Worm (Caenorhabditis elegans): ENCODE data around the gene B0348.10.

The B0348.10 gene

DNA sequence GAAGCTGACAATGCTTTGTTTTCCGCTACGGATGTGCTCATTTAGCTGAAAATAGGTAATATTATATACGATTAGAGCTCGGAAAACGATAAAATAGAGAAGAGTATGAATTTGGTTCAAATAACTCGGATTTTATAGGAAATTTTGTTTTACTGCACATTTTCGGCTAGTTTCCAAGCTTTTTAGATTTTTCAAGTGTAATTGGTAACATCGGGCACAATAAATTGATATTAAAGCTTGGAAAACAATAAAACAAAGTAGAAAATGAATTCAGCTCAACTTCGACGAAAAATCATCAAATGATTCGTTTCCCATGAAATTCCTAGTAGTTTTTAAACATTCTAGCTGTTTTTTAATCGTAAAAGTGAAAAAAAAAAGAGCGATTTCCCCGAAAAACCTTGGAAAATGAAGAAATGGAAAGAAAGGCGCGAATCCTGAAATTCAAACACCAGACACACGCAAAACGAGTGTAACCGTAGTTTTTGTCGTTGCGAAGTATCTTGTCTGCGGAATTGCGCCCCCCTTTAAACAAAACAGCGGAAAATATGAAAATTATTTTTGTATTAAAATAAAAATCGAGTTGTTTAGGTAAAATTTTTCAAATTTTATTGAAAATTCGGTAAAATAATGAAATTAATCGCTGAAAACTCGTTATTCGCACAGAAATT is 627 bp downstream of the B0348.10 start, which contains the start of gene ife-3 (continued):
- TF ChIP-seq athp-1 (tag; optimal IDR thresholded peaks at IDR 0.05) (no peak), sptf-2 (GFP tag; optimal IDR thresholded peaks at IDR 0.05) (no peak), die-1 (tag; optimal IDR thresholded peaks at IDR 0.05) (no peak), lsl-1 (GFP tag; optimal IDR thresholded peaks at IDR 0.05) (peak; percentile 84), dox-1 (GFP tag; IDR thresholded peaks at IDR 0.05) (no peak), F39B2.1 (GFP tag; IDR thresholded peaks at IDR 0.05) (no peak), ceh-100 (GFP tag; IDR thresholded peaks at IDR 0.05) (no peak), lin-35 (GFP tag; optimal IDR thresholded peaks at IDR 0.05) (peak in 1 of 3 experiments; percentile 68), egl-44 (GFP tag; IDR thresholded peaks at IDR 0.05) (no peak), egl-18 (GFP tag; IDR thresholded peaks at IDR 0.05) (no peak)

DNA sequence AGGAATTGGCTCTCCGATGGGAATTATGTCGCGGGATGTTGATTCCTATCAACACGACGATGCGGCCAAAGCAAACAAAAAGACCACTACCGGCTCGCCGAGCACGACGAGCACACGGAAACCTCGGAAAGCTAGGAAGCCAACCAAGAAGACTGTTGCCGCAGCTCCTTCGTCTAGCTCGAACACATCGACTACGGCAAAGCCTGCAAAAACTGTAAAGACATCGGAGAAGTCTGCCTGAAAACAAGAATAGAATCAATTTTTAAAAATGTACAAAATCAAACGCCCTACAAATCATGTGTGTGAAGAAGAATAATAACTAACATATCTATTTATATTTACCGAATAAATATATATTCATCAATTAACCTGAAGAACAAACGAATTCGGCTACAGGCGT is 2.3 kb downstream of the B0348.10 start:
- TF ChIP-seq T26A5.8 (tag; optimal IDR thresholded peaks at IDR 0.05) (no peak), Y56A3A.18 (GFP tag; IDR thresholded peaks at IDR 0.05) (no peak), somi-1 (GFP tag; optimal IDR thresholded peaks at IDR 0.05) (no peak), die-1 (tag; optimal IDR thresholded peaks at IDR 0.05) (no peak), cebp-2 (GFP tag; IDR thresholded peaks at IDR 0.05) (no peak), fkh-3 (tag; optimal IDR thresholded peaks at IDR 0.05) (no peak), rec-8 (tag; optimal IDR thresholded peaks at IDR 0.05) (no peak), him-1 (tag; optimal IDR thresholded peaks at IDR 0.05) (peak; percentile 67), unc-62 (GFP tag; optimal IDR thresholded peaks at IDR 0.05) (no peak), ceh-40 (GFP tag; IDR thresholded peaks at IDR 0.05) (no peak), F49E8.2 (tag; optimal IDR thresholded peaks at IDR 0.05; ENCODE audit: insufficient read depth) (peak; percentile 3), lsy-27 (tag; optimal IDR thresholded peaks at IDR 0.05; ENCODE audit: borderline replicate concordance, insufficient read depth) (no peak), snpc-1.3 (tag; optimal IDR thresholded peaks at IDR 0.05; ENCODE audit: insufficient read depth) (peak; percentile 66), nhr-90 (tag; optimal IDR thresholded peaks at IDR 0.05) (no peak), madf-8 (GFP tag; conservative IDR thresholded peaks at IDR 0.05) (no peak), bed-1 (GFP tag; IDR thresholded peaks at IDR 0.05) (no peak), F55B11.4 (tag; optimal IDR thresholded peaks at IDR 0.05; ENCODE audit: borderline replicate concordance, insufficient read depth) (no peak), aptf-2 (GFP tag; conservative IDR thresholded peaks at IDR 0.05) (no peak), atf-7 (tag; optimal IDR thresholded peaks at IDR 0.05) (peak; percentile 52), hlh-12 (tag; optimal IDR thresholded peaks at IDR 0.05) (no peak), sea-2 (GFP tag; IDR thresholded peaks at IDR 0.05) (no peak), F10E7.11 (tag; optimal IDR thresholded peaks at IDR 0.05) (peak; percentile 16), akir-1 (GFP tag; optimal IDR thresholded peaks at IDR 0.05) (no peak), mes-4 (tag; optimal IDR thresholded peaks at IDR 0.05) (no peak), lin-35 (GFP tag; optimal IDR thresholded peaks at IDR 0.05) (peak in 1 of 3 experiments; percentile 15), nfya-2 (GFP tag; IDR thresholded peaks at IDR 0.05) (no peak), snpc-1.1 (tag; optimal IDR thresholded peaks at IDR 0.05; ENCODE audit: insufficient read depth) (peak; percentile 65), let-526 (GFP tag; IDR thresholded peaks at IDR 0.05) (no peak), dpff-1 (tag; optimal IDR thresholded peaks at IDR 0.05) (no peak), let-607 (tag; optimal IDR thresholded peaks at IDR 0.05) (no peak), F33H1.4 (GFP tag; IDR thresholded peaks at IDR 0.05) (no peak), repo-1 (tag; optimal IDR thresholded peaks at IDR 0.05) (peak; percentile 28), unc-130 (GFP tag; optimal IDR thresholded peaks at IDR 0.05) (peak; percentile 38), hsf-1 (GFP tag; IDR thresholded peaks at IDR 0.05) (no peak), lin-54 (GFP tag; optimal IDR thresholded peaks at IDR 0.05) (peak; percentile 21), C06A6.2 (GFP tag; conservative IDR thresholded peaks at IDR 0.05) (no peak), nhr-120 (GFP tag; IDR thresholded peaks at IDR 0.05) (no peak), B0336.3 (GFP tag; IDR thresholded peaks at IDR 0.05) (peak; percentile 81; the same call in 1 of the 2 replicates)

All from whole organism, young adult.